Worm (Caenorhabditis elegans) whole organism, L1 larva: ENCODE measurements around the gene npp-3.

ENCODE experiments used
- ceh-90 ChIP-seq: sonication (generic microtip); optimal IDR thresholded peaks from 2 replicates; lab custom pipeline; 2016; ENCODE audit warnings: missing genetic modification characterization, missing compliant biosample characterization
- egl-27 ChIP-seq, 2 experiments: fragments of 150-350 bp in 1 of 2; sonication (generic microtip); optimal IDR thresholded peaks; 3 replicates each; lab custom pipeline; 2017 to 2018; ENCODE audit warnings: missing biosample characterization in 2 of 2, missing genetic modification characterization in 2 of 2, missing genetic modification reagents in 2 of 2
- fos-1 ChIP-seq: fragments of 150-350 bp; optimal IDR thresholded peaks from 2 replicates; lab custom pipeline; 2014; ENCODE audit warnings: missing biosample characterization, missing genetic modification characterization
- jun-1 ChIP-seq: fragments of 150-350 bp; optimal IDR thresholded peaks from 2 replicates; lab custom pipeline; 2014; ENCODE audit warnings: missing biosample characterization, missing genetic modification reagents, missing genetic modification characterization
- mdl-1 ChIP-seq, 2 experiments: fragments of 150-350 bp; optimal IDR thresholded peaks; 2 replicates each; lab custom pipeline; 2014 to 2017; ENCODE audit warnings: missing biosample characterization in 2 of 2, missing genetic modification characterization in 2 of 2, inconsistent platforms in 1 of 2
- nhr-237 ChIP-seq: fragments of 150-350 bp; optimal IDR thresholded peaks from 2 replicates; lab custom pipeline; 2014; ENCODE audit warnings: missing biosample characterization, missing genetic modification characterization
- snpc-4 ChIP-seq: fragments of 150-350 bp; optimal IDR thresholded peaks from 2 replicates; lab custom pipeline; 2014; ENCODE audit warnings: missing biosample characterization, missing genetic modification characterization
- ztf-11 ChIP-seq, 2 experiments: sonication (generic microtip); optimal IDR thresholded peaks; 2 replicates each; lab custom pipeline; 2016 to 2017; ENCODE audit warnings: missing genetic modification characterization in 2 of 2, missing biosample characterization in 1 of 2, missing compliant biosample characterization in 1 of 2

DNA sequence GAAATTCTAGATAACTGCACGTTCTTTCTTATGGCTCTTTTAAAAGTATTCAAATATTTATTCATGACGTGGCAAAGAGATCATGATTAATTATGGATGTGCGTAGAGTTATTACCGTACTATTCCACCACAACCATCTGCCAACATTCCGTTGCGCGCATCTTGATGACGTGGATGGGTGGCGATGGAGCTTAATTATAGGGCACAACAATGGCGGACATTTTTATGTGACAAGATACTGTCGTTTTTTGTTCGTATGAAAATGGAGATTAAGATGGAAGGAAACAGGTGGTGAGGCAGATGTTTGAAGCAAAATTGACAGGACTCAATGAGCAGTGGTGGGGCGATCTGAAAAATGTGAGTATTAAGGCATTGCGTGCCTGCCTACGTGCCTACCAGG is 13.1 kb upstream of the npp-3 start:
- TF ChIP-seq jun-1 (no peak), ztf-11 (tag; optimal IDR thresholded peaks at IDR 0.05; lab: Kevin White, UChicago) (peak in 1 of 2 experiments; percentile 86), nhr-237 (tag; lab: Kevin White, UChicago) (no peak), ceh-90 (tag; lab: Kevin White, UChicago) (no peak), mdl-1 (tag; optimal IDR thresholded peaks at IDR 0.05; lab: Kevin White, UChicago) (no peak), egl-27 (tag; optimal IDR thresholded peaks at IDR 0.05; lab: Kevin White, UChicago) (no peak), snpc-4 (tag; lab: Kevin White, UChicago) (no peak), fos-1 (tag; lab: Kevin White, UChicago) (no peak)
